Worm (Caenorhabditis elegans): ENCODE measurements around the gene tex-2.

Gene tex-2

DNA sequence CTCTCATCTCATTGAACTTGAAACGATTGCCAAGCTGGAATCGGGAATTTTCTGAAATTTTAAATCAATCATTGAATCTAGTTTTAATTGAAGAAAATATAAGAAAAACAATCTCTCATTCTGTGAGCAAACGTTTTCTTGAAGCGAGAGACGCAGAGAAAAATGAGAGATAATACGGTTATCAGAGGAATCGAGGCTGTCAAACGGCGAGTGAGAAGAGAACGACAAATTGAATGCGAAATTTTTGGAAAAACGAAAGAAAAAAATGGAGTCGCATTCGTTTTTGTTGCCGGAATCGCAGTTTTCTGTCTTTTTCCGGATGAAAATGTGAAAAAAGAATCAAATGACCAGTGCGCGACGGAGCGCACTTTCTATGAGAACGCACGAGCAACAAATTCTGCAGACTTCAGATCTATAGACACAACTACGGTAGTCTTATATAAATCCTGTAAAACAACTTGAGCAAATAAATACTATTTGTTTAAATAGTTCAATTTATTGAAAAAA is at the start of gene tex-2:
TSS of gene tex-2 (minus strand) at position 51 of the 507 bp plus-strand sequence.
- TF ChIP-seq daf-12 (tag; optimal IDR thresholded peaks at IDR 0.05) (no peak), unc-39 (tag; optimal IDR thresholded peaks at IDR 0.05) (no peak), eor-1 (tag; optimal IDR thresholded peaks at IDR 0.05) (no peak), snpc-4 (tag; optimal IDR thresholded peaks at IDR 0.05) (no peak), ztf-4 (tag; optimal IDR thresholded peaks at IDR 0.05) (no peak), egl-27 (tag; optimal IDR thresholded peaks at IDR 0.05) (no peak), lin-15B (tag; optimal IDR thresholded peaks at IDR 0.05) (peak; percentile 47), nhr-77 (tag; optimal IDR thresholded peaks at IDR 0.05) (no peak), pha-4 (tag; optimal IDR thresholded peaks at IDR 0.05) (peak; percentile 35), mdl-1 (tag; optimal IDR thresholded peaks at IDR 0.05) (no peak), hmg-11 (tag; optimal IDR thresholded peaks at IDR 0.05) (no peak), ceh-28 (tag; optimal IDR thresholded peaks at IDR 0.05) (no peak), ama-1 (optimal IDR thresholded peaks at IDR 0.05) (peak; percentile 40), lin-39 (tag; optimal IDR thresholded peaks at IDR 0.05) (peak; percentile 46), nfya-1 (tag; optimal IDR thresholded peaks at IDR 0.05; ENCODE audit: insufficient read depth) (peak; percentile 28), nhr-76 (tag; optimal IDR thresholded peaks at IDR 0.05) (no peak), fkh-2 (tag; optimal IDR thresholded peaks at IDR 0.05) (no peak), nhr-11 (tag; optimal IDR thresholded peaks at IDR 0.05) (no peak), nhr-67 (tag; optimal IDR thresholded peaks at IDR 0.05) (no peak), nhr-237 (tag; optimal IDR thresholded peaks at IDR 0.05) (no peak), nhr-23 (tag; optimal IDR thresholded peaks at IDR 0.05) (no peak), elt-1 (tag; optimal IDR thresholded peaks at IDR 0.05) (no peak), pqm-1 (tag; optimal IDR thresholded peaks at IDR 0.05) (peak; percentile 34), nhr-25 (tag; optimal IDR thresholded peaks at IDR 0.05) (no peak), zag-1 (tag; optimal IDR thresholded peaks at IDR 0.05) (no peak), egl-5 (tag; optimal IDR thresholded peaks at IDR 0.05) (no peak), nhr-12 (tag; optimal IDR thresholded peaks at IDR 0.05) (no peak), ceh-82 (tag; optimal IDR thresholded peaks at IDR 0.05) (no peak), mml-1 (tag; optimal IDR thresholded peaks at IDR 0.05) (no peak), elt-2 (tag; optimal IDR thresholded peaks at IDR 0.05) (peak; percentile 93), ztf-11 (tag; optimal IDR thresholded peaks at IDR 0.05) (no peak), ZK546.5 (tag; optimal IDR thresholded peaks at IDR 0.05) (no peak), ceh-16 (tag; optimal IDR thresholded peaks at IDR 0.05) (no peak), elt-3 (tag; optimal IDR thresholded peaks at IDR 0.05) (no peak), lsy-12 (tag; optimal IDR thresholded peaks at IDR 0.05) (no peak)

DNA sequence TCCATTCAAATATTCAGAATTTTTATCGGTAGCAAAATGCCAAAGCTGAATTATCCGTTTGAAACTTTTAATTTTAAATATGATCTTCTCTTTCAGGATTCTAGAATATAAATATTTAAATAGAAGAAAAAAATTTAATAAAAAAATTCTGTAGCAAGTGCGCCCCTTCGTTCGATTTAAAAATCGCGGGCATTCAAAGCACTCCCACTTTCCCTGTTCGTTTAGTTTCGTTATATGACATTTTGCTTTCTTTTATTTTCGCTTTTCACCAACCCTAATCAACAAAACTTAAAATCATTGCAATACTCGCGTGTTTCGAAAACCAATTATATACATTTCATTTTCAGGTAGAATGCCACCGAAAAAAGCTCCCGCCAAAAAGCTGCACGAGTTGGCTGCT is 48.2 kb upstream of the tex-2 start, which contains the start of gene vrk-1:
TSS of gene vrk-1 (plus strand) at position 348 of the 400 bp plus-strand sequence.
- TF ChIP-seq nhr-67 (tag; optimal IDR thresholded peaks at IDR 0.05) (no peak), egl-5 (tag; optimal IDR thresholded peaks at IDR 0.05) (no peak), elt-1 (tag; optimal IDR thresholded peaks at IDR 0.05) (no peak), fkh-10 (GFP tag; optimal IDR thresholded peaks at IDR 0.05) (no peak), skn-1 (tag; optimal IDR thresholded peaks at IDR 0.05) (no peak), nhr-43 (tag; optimal IDR thresholded peaks at IDR 0.05; ENCODE audit: poor library complexity, severe bottlenecking) (no peak), eor-1 (tag; optimal IDR thresholded peaks at IDR 0.05) (no peak), ama-1 (optimal IDR thresholded peaks at IDR 0.05) (no peak), zag-1 (tag; optimal IDR thresholded peaks at IDR 0.05) (no peak), nhr-12 (tag; optimal IDR thresholded peaks at IDR 0.05) (no peak), ceh-9 (tag; optimal IDR thresholded peaks at IDR 0.05) (no peak), nhr-237 (tag; optimal IDR thresholded peaks at IDR 0.05) (no peak)

DNA sequence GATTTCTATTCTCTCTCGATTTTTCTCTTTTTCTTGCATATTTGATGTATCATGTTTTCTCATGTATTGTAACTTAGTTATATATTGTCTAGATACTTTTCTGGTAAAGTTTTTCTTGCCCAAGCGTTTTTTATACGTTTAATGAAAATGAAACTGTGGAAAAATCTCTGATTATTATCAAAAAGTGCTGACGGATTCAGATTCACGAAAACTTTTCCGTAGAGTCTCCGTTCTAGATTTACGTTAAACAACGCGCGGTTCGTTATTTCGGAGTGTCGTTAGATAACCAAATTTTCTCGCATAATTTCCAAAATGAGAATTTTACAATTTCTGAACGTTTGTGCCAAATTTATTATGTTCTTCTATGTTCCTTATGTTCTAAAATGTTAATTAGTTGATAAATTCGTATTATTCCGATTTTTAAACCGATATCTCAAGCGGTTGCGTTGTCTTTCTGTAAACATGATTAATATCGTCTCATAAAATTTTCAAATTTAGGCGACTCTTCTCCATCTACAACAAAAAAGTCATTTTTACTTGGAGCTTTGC is 44.8 kb upstream of the tex-2 start, which contains the start of gene ptp-2:
TSS of gene ptp-2 (plus strand) at position 499 of the 549 bp plus-strand sequence.
- TF ChIP-seq nfya-1 (tag; optimal IDR thresholded peaks at IDR 0.05; ENCODE audit: insufficient read depth) (peak; percentile 47), nhr-12 (tag; optimal IDR thresholded peaks at IDR 0.05) (no peak), eor-1 (tag; optimal IDR thresholded peaks at IDR 0.05) (no peak), elt-3 (tag; optimal IDR thresholded peaks at IDR 0.05) (no peak), sea-2 (GFP tag; optimal IDR thresholded peaks at IDR 0.05) (no peak), pha-4 (tag; optimal IDR thresholded peaks at IDR 0.05) (peak; percentile 51), ztf-4 (tag; optimal IDR thresholded peaks at IDR 0.05) (no peak), ceh-16 (tag; optimal IDR thresholded peaks at IDR 0.05) (no peak), ZK546.5 (tag; optimal IDR thresholded peaks at IDR 0.05) (no peak), lin-39 (tag; optimal IDR thresholded peaks at IDR 0.05) (no peak), nhr-11 (tag; optimal IDR thresholded peaks at IDR 0.05) (no peak), hmg-11 (tag; optimal IDR thresholded peaks at IDR 0.05) (peak; percentile 11), fos-1 (tag; optimal IDR thresholded peaks at IDR 0.05) (no peak), ztf-11 (tag; optimal IDR thresholded peaks at IDR 0.05) (no peak), daf-12 (tag; optimal IDR thresholded peaks at IDR 0.05) (no peak), nhr-237 (tag; optimal IDR thresholded peaks at IDR 0.05) (no peak), pqm-1 (tag; optimal IDR thresholded peaks at IDR 0.05) (no peak), ceh-82 (tag; optimal IDR thresholded peaks at IDR 0.05) (no peak), egl-27 (tag; optimal IDR thresholded peaks at IDR 0.05) (no peak), elt-1 (tag; optimal IDR thresholded peaks at IDR 0.05) (no peak), nhr-67 (tag; optimal IDR thresholded peaks at IDR 0.05) (no peak), R02D3.7 (tag; optimal IDR thresholded peaks at IDR 0.05) (no peak), ceh-28 (tag; optimal IDR thresholded peaks at IDR 0.05) (no peak), skn-1 (tag; optimal IDR thresholded peaks at IDR 0.05) (no peak), mdl-1 (tag; optimal IDR thresholded peaks at IDR 0.05) (no peak), elt-2 (tag; optimal IDR thresholded peaks at IDR 0.05) (peak; percentile 0), mml-1 (tag; optimal IDR thresholded peaks at IDR 0.05) (no peak), nhr-76 (tag; optimal IDR thresholded peaks at IDR 0.05) (no peak), ama-1 (optimal IDR thresholded peaks at IDR 0.05) (no peak), nhr-25 (tag; optimal IDR thresholded peaks at IDR 0.05) (no peak), egl-5 (tag; optimal IDR thresholded peaks at IDR 0.05) (no peak), fkh-10 (GFP tag; optimal IDR thresholded peaks at IDR 0.05) (no peak), lsy-12 (tag; optimal IDR thresholded peaks at IDR 0.05) (no peak), nhr-28 (tag; optimal IDR thresholded peaks at IDR 0.05) (no peak), tbx-2 (tag; optimal IDR thresholded peaks at IDR 0.05) (no peak), zag-1 (tag; optimal IDR thresholded peaks at IDR 0.05) (no peak)

All from whole organism, L3 larva.